Fruit fly (Drosophila melanogaster): ENCODE results near the gene Ddrgk1.

Gene Ddrgk1

DNA sequence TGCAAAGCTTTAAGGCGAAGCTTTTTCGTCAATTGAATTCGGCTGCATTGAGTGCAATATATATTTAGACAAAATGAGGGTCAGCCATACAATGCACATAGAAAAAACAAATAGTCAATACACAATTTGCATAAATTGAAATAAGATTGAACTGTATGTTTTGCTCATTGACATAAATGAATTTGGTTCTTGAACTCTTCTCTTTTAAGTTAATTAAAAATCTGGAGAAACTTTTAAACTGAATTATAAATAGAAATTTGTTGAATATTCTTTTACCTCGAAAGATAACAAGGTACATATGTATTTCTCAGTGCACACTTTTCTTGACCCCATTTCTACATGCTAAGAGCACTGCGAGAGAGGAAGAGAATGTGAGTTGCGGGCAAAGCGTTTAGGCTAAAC lies 8.6 kb upstream of the Ddrgk1 start (continued):
- TF ChIP-seq CG17385 (GFP tag; optimal IDR thresholded peaks at IDR 0.05) (peak; percentile 17), Xrp1 (GFP tag; IDR thresholded peaks at IDR 0.05) (no peak), CG7556 (GFP tag; optimal IDR thresholded peaks at IDR 0.05) (peak; percentile 63), CG15601 (tag; optimal IDR thresholded peaks at IDR 0.05) (peak; percentile 32), sens (GFP tag) (peak; percentile 82), ara (GFP tag; IDR thresholded peaks at IDR 0.05) (0 out of 2 replicates have a peak, but pooled peaks have one; percentile 20), nerfin-2 (GFP tag; IDR thresholded peaks at IDR 0.05; ENCODE audit: partially characterized antibody) (no peak), Ssrp (tag; optimal IDR thresholded peaks at IDR 0.05) (peak; percentile 40), CG10366 (GFP tag; IDR thresholded peaks at IDR 0.05) (no peak), Lpt (GFP tag; optimal IDR thresholded peaks at IDR 0.05) (no peak), CG6272 (GFP tag; IDR thresholded peaks at IDR 0.05) (no peak), CG1529 (GFP tag; optimal IDR thresholded peaks at IDR 0.05) (peak; percentile 15), klu (GFP tag; IDR thresholded peaks at IDR 0.05) (no peak), NK7.1 (GFP tag; optimal IDR thresholded peaks at IDR 0.05) (no peak), CG12155 (GFP tag; optimal IDR thresholded peaks at IDR 0.05) (no peak), CG31388 (GFP tag; optimal IDR thresholded peaks at IDR 0.05) (no peak), Usf (GFP tag; optimal IDR thresholded peaks at IDR 0.05) (no peak), CG31441 (GFP tag; IDR thresholded peaks at IDR 0.05) (peak; percentile 68), jigr1 (GFP tag; IDR thresholded peaks at IDR 0.05) (no peak), row (GFP tag; IDR thresholded peaks at IDR 0.05) (peak; percentile 42), PHDP (tag; optimal IDR thresholded peaks at IDR 0.05) (peak; percentile 57), Sox100B (GFP tag; optimal IDR thresholded peaks at IDR 0.05) (peak; percentile 43), C15 (GFP tag; IDR thresholded peaks at IDR 0.05) (no peak), CG9215 (GFP tag; IDR thresholded peaks at IDR 0.05) (no peak), danr (GFP tag; IDR thresholded peaks at IDR 0.05) (no peak), CG18262 (tag; optimal IDR thresholded peaks at IDR 0.05) (peak; percentile 76), Dip3 (GFP tag; optimal IDR thresholded peaks at IDR 0.05) (no peak), CG32532 (GFP tag; IDR thresholded peaks at IDR 0.05) (no peak), chif (GFP tag; optimal IDR thresholded peaks at IDR 0.05) (no peak), CG17359 (tag; optimal IDR thresholded peaks at IDR 0.05) (peak; percentile 52), HLH4C (GFP tag; IDR thresholded peaks at IDR 0.05; ENCODE audit: partially characterized antibody) (no peak), gcm2 (GFP tag; optimal IDR thresholded peaks at IDR 0.05) (no peak), CG9437 (GFP tag; optimal IDR thresholded peaks at IDR 0.05) (peak; percentile 54), GATAe (GFP tag; conservative IDR thresholded peaks at IDR 0.05) (no peak), CG4360 (GFP tag; IDR thresholded peaks at IDR 0.05) (no peak), NFAT (GFP tag; IDR thresholded peaks at IDR 0.05) (no peak), CG17361 (GFP tag; IDR thresholded peaks at IDR 0.05) (peak; percentile 72; the same call in 2 of the 3 replicates), Sox102F (GFP tag; optimal IDR thresholded peaks at IDR 0.05) (peak; percentile 67), esg (GFP tag; conservative IDR thresholded peaks at IDR 0.05) (no peak), jing (GFP tag; optimal IDR thresholded peaks at IDR 0.05) (no peak), gsb (GFP tag; IDR thresholded peaks at IDR 0.05) (no peak), sd (tag; optimal IDR thresholded peaks at IDR 0.05) (no peak), Antp (GFP tag; optimal IDR thresholded peaks at IDR 0.05) (no peak), chinmo (GFP tag; IDR thresholded peaks at IDR 0.05; ENCODE audit: partially characterized antibody) (no peak), CG16813 (GFP tag; IDR thresholded peaks at IDR 0.05; ENCODE audit: partially characterized antibody) (no peak), CG17328 (GFP tag; IDR thresholded peaks at IDR 0.05) (peak; percentile 15; the same call in 1 of the 2 replicates), CHES-1-like (GFP tag; optimal IDR thresholded peaks at IDR 0.05) (no peak), CG3163 (GFP tag; optimal IDR thresholded peaks at IDR 0.05) (peak; percentile 52), Dp (GFP tag; optimal IDR thresholded peaks at IDR 0.05) (no peak)
